Fruit fly (Drosophila melanogaster): ENCODE results near the gene ZC3H3.

ZC3H3 gene

DNA sequence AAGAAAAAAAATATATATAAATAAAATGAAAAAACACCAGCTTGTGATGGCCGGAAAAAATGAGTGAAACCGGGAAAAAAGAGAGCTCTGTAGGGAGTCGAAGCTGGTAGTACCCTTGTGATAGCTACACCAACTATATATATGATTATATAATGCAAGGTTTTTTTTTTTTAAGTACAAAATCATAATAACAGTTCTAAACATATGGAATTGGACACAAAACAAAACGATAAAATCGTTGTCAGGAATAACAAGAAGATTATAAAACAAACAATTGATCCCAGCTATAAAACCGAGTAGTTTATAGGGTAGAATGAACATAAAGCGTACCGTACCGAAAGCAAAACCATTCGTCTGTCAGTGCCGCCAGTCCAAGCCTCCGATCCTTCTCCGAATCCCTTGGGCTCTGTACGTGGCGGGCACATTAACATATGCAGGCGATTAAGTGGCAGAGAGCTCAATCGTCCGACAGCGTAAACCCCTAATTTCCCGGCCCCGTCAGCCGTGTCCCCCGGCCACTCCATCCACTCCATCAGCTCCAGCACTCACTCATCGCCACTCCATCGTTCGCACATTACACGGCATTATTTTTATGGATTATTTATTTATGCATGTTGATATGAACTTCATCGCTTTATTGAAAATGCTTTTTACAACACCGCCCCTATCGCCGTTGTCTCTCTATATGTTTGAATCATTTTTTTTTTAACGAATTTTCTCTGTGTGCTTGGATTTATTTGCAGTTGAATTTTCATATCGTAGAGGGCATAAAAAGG lies 48.1 kb downstream of the ZC3H3 start:
- no peak for TF ChIP-seq Dad (GFP tag; optimal IDR thresholded peaks at IDR 0.05)
- TF ChIP-seq CG2129 (GFP tag; IDR thresholded peaks at IDR 0.05; ENCODE audit: partially characterized antibody) = no peak
- peak; percentile 70 for TF ChIP-seq D19B (GFP tag; optimal IDR thresholded peaks at IDR 0.05)
- peak; percentile 89 for TF ChIP-seq kni (GFP tag; optimal IDR thresholded peaks at IDR 0.05)
- no peak for TF ChIP-seq CG9215 (GFP tag; IDR thresholded peaks at IDR 0.05)
- no peak for TF ChIP-seq CG12219 (GFP tag; optimal IDR thresholded peaks at IDR 0.05)
- TF ChIP-seq z (GFP tag; IDR thresholded peaks at IDR 0.05) = peak; percentile 71
- TF ChIP-seq CG12391 (tag; optimal IDR thresholded peaks at IDR 0.05) = peak; percentile 8
- no peak for TF ChIP-seq lab (GFP tag; optimal IDR thresholded peaks at IDR 0.05)
- TF ChIP-seq CG8388 (GFP tag; optimal IDR thresholded peaks at IDR 0.05) = no peak
- no peak for TF ChIP-seq CG32767 (GFP tag; IDR thresholded peaks at IDR 0.05)
- TF ChIP-seq Dek (tag; optimal IDR thresholded peaks at IDR 0.05) = peak; percentile 3
- TF ChIP-seq sqz (GFP tag; optimal IDR thresholded peaks at IDR 0.05) = peak; percentile 8
- 0 out of 3 replicates have a peak, but pooled peaks have one; percentile 61 for TF ChIP-seq CG2199 (GFP tag; IDR thresholded peaks at IDR 0.05)
- peak; percentile 56; the same call in 1 of the 2 replicates for TF ChIP-seq chm (GFP tag; IDR thresholded peaks at IDR 0.05)
- TF ChIP-seq gsb-n (tag; optimal IDR thresholded peaks at IDR 0.05) = peak; percentile 39
- TF ChIP-seq danr (GFP tag; IDR thresholded peaks at IDR 0.05) = no peak
- TF ChIP-seq NFAT (GFP tag; IDR thresholded peaks at IDR 0.05) = no peak
- TF ChIP-seq gcm (GFP tag; optimal IDR thresholded peaks at IDR 0.05) = peak; percentile 44
- TF ChIP-seq row (GFP tag; IDR thresholded peaks at IDR 0.05) = peak; percentile 45; the same call in 2 of the 3 replicates
- TF ChIP-seq mld (GFP tag; IDR thresholded peaks at IDR 0.05; ENCODE audit: partially characterized antibody) = no peak
- peak; percentile 77 for TF ChIP-seq sens (GFP tag)
- TF ChIP-seq dmrt11E (tag; optimal IDR thresholded peaks at IDR 0.05) = peak; percentile 22
- TF ChIP-seq oc (tag; optimal IDR thresholded peaks at IDR 0.05) = peak; percentile 88
- peak; percentile 45 for TF ChIP-seq D19A (tag; optimal IDR thresholded peaks at IDR 0.05)
- TF ChIP-seq Pdp1 (GFP tag; optimal IDR thresholded peaks at IDR 0.05) = peak in 1 of 2 experiments; percentile 72
- peak; percentile 37 for TF ChIP-seq twi (tag; optimal IDR thresholded peaks at IDR 0.05)
- TF ChIP-seq CG17612 (GFP tag; IDR thresholded peaks at IDR 0.05) = no peak
- TF ChIP-seq vvl (GFP tag; IDR thresholded peaks at IDR 0.05) = peak; percentile 59; the same call in 1 of the 2 replicates
- TF ChIP-seq Dll (GFP tag; IDR thresholded peaks at IDR 0.05; ENCODE audit: partially characterized antibody) = 0 out of 4 replicates have a peak, but pooled peaks have one; percentile 12

DNA sequence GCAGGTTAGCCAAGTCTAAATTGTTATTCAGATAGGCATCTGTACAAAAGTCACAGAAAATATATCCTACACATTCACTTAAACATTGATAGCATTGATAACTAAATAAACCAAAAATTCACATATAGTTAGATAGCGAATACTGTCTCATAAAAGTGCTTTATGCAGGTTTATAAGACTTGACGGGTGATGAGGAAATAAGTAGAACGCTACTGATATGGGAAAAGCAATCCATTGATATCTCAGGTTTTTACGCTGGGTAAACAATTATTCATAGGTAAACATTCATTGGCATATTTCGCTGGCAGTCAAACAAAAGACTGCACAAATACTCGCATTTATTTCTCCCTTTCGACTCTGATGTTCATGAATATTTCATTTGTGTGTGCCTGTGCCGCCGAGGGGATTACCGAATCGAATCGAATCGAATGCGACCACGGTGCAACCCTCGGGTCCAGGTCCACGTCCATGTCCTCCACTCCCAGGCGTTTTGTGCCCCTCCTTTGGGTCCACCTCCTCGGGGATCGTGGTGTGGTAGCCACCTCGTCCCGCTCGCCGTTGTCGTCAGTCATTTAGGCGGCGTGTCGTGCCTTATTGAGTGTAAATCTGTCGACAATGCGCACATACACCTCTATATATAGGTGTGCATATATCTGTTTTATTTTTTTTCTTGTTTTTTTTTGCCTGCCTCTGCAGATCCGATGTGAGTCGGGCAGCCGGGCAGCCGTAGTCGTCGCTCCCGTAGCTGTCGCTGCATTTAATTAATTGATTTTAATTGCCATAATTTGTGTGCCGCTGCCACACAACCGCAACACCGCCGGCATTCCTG lies 49.3 kb downstream of the ZC3H3 start:
- TF ChIP-seq sna (GFP tag; IDR thresholded peaks at IDR 0.05; ENCODE audit: partially characterized antibody) (no peak), nmo (GFP tag; optimal IDR thresholded peaks at IDR 0.05) (peak; percentile 10), z (GFP tag; IDR thresholded peaks at IDR 0.05) (0 out of 3 replicates have a peak, but pooled peaks have one; percentile 48), CG15073 (GFP tag; optimal IDR thresholded peaks at IDR 0.05) (no peak), bowl (GFP tag; IDR thresholded peaks at IDR 0.05) (no peak), CG6689 (GFP tag; IDR thresholded peaks at IDR 0.05) (no peak), Oaz (GFP tag; IDR thresholded peaks at IDR 0.05) (0 out of 2 replicates have a peak, but pooled peaks have one; percentile 19), Jarid2 (GFP tag; optimal IDR thresholded peaks at IDR 0.05) (peak; percentile 6), vvl (GFP tag; IDR thresholded peaks at IDR 0.05) (peak; percentile 33; the same call in 1 of the 2 replicates), Doc2 (GFP tag; IDR thresholded peaks at IDR 0.05) (no peak), CG2712 (tag; optimal IDR thresholded peaks at IDR 0.05) (peak; percentile 8), Hmr (GFP tag; optimal IDR thresholded peaks at IDR 0.05) (no peak), lmd (GFP tag; IDR thresholded peaks at IDR 0.05) (0 out of 2 replicates have a peak, but pooled peaks have one; percentile 3), zfh1 (GFP tag; IDR thresholded peaks at IDR 0.05) (0 out of 3 replicates have a peak, but pooled peaks have one; percentile 13), ac (GFP tag; optimal IDR thresholded peaks at IDR 0.05) (no peak), CG7271 (tag; optimal IDR thresholded peaks at IDR 0.05) (no peak), CG4424 (GFP tag; optimal IDR thresholded peaks at IDR 0.05) (peak; percentile 18), dm (GFP tag; optimal IDR thresholded peaks at IDR 0.05) (no peak), nom (GFP tag; optimal IDR thresholded peaks at IDR 0.05) (peak; percentile 18)
